Worm (Caenorhabditis elegans): ENCODE measurements around the gene C35A5.8.

The C35A5.8 gene

DNA sequence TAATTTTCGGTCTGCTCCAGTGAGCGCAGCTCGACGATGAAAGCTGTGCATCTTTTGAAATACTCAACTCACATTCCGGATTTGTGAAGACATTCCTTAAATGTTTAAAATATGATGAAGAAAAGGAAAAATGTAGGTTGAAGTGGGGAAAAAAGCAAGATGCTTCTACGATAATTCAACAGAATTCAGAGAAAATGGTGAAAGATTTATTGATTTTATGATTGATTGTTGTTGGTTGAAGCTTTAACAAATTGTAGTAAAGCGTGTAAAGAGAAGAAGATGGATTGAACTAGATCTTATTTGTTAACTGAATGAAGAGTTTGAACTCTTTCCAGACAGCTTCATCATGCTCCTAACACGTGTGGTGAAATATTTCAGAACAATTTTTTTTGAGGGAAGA lies 35.7 kb downstream of the C35A5.8 start, which contains the start of gene ncx-5:
ncx-5 (minus strand) TSS at position 101 of the 400 bp plus-strand sequence.
- TF ChIP-seq unc-42 (tag; optimal IDR thresholded peaks at IDR 0.05) (no peak), nhr-232 (tag; optimal IDR thresholded peaks at IDR 0.05) (no peak), pros-1 (tag; optimal IDR thresholded peaks at IDR 0.05) (no peak), tbx-7 (tag; optimal IDR thresholded peaks at IDR 0.05) (no peak), ceh-30 (tag; optimal IDR thresholded peaks at IDR 0.05) (no peak), ref-2 (tag; optimal IDR thresholded peaks at IDR 0.05) (no peak), sox-2 (GFP tag; IDR thresholded peaks at IDR 0.05) (no peak)

DNA sequence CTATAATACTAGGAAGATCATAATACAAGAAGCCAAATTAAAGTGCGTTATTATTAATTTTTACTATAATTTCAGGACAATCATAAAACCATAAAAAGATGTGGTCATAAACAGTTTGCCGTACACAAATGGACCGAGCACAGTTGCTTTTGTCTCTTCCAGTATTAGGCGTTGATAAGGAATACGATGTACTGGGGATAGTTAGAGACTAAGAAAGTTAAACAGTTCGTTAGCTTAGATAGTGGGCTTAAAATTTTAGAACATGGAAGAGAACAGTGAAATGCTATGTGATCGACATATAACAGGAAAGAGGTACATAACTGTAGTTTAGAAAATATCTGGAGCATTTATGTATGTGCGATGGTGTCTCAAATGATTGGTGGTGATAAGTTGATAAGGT lies 40.3 kb downstream of the C35A5.8 start:
- no peak for TF ChIP-seq C38D4.7 (GFP tag; optimal IDR thresholded peaks at IDR 0.05)
- peak; percentile 43 for TF ChIP-seq elt-2 (tag; optimal IDR thresholded peaks at IDR 0.05)

DNA sequence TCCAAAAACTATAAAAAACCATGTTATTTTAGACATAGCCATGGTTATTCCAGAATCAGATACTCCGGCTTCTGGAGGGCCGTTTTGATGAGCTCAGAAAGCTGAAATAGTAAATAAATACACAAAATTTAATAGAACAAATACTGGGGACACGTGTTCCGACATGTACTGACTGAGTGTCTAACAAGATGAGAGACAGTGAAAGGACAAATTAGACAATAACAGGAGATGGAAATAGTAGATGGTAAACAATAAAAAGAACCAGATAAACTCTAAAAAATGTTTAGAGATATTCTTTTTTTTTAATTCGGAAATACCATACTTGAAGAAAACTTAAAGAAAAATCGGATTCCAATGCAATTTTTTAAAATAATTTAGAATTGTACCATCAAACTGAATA lies 41.1 kb downstream of the C35A5.8 start, which contains the start of gene Y32F6B.1:
Y32F6B.1 (minus strand) TSS at position 101 of the 400 bp plus-strand sequence.
- TF ChIP-seq ceh-24 (tag; optimal IDR thresholded peaks at IDR 0.05) = no peak
- TF ChIP-seq ceh-18 (tag; optimal IDR thresholded peaks at IDR 0.05) = no peak
- TF ChIP-seq dmd-4 (tag; optimal IDR thresholded peaks at IDR 0.05; ENCODE audit: borderline replicate concordance) = no peak

DNA sequence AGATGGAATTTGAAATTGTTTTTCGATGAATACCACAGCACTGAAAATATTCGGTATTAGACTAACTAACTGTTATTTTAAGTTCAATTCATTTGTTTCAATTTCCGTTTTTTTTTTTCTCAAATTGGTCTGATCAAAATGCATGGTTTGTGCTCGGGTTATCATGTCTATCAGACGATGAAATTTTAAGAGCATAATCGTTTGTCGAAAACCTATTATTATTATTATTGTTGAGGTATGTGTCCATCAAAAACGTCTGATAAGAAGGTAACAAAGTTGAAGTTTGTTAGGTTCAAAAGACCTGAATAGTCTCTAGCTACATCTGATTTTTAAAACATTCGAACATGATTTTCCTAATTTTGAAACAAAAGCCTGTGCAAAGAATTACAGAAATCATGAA lies 41.7 kb downstream of the C35A5.8 start:
- TF ChIP-seq C08G9.2 (tag; optimal IDR thresholded peaks at IDR 0.05) (no peak), sox-2 (GFP tag; IDR thresholded peaks at IDR 0.05) (no peak), dve-1 (tag; optimal IDR thresholded peaks at IDR 0.05) (no peak), elt-4 (tag; optimal IDR thresholded peaks at IDR 0.05) (no peak), lin-11 (tag; optimal IDR thresholded peaks at IDR 0.05) (no peak), rnt-1 (tag; optimal IDR thresholded peaks at IDR 0.05) (no peak), hlh-13 (GFP tag; optimal IDR thresholded peaks at IDR 0.05) (no peak), ref-2 (tag; optimal IDR thresholded peaks at IDR 0.05) (no peak)

DNA sequence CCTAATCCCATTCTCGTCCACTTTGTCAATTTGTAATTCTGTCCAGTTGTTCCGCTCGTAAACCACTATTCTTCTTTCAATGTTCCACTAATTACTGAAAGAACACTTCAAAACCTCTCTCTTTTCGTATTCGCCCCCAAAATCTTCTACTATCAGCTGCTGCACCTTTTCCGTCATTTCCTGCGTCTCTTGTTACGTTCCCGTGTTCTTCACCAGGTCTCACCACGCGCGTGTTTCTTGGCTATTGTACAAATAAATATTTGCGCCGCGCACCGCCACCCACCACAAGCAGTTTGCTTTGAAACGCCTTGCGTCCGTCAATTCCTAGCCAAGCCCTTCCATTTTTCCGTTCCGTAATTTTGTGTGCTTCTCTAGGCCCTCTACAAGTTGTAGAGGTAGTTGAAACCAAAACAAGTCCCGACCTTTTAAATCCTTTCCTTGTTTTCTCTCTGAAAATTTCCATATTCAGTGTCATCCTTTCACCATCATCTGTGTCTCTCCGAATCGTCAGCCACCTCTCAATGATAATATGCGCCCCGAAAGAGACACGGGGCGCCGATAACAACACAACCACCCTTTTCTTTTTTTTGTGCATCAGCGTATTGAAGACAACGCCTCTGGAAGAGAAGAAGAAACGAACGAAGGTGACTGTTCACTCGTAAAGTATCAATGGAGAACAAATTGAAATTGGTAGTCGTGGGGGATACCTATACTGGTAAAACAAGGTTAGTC lies 47.4 kb downstream of the C35A5.8 start, which contains the start of the genes crp-1 and Y32F6B.9:
crp-1 (plus strand) TSS at position 468 of the 732 bp plus-strand sequence.
Y32F6B.9 (plus strand) TSS at position 603 of the 732 bp plus-strand sequence.
- TF ChIP-seq ama-1 (optimal IDR thresholded peaks at IDR 0.05) (no peak), Y22D7AL.16 (tag; optimal IDR thresholded peaks at IDR 0.05) (no peak), nfya-1 (tag; optimal IDR thresholded peaks at IDR 0.05) (no peak), ceh-2 (tag; optimal IDR thresholded peaks at IDR 0.05) (peak; percentile 37), ceh-18 (tag; optimal IDR thresholded peaks at IDR 0.05) (no peak), ceh-24 (tag; optimal IDR thresholded peaks at IDR 0.05) (no peak), mec-3 (tag; optimal IDR thresholded peaks at IDR 0.05; ENCODE audit: borderline replicate concordance) (peak; percentile 22), sox-2 (GFP tag; IDR thresholded peaks at IDR 0.05) (no peak), pqm-1 (tag; optimal IDR thresholded peaks at IDR 0.05) (no peak), ceh-34 (tag; optimal IDR thresholded peaks at IDR 0.05) (peak; percentile 39), ceh-6 (GFP tag; optimal IDR thresholded peaks at IDR 0.05) (no peak), ceh-22 (tag; optimal IDR thresholded peaks at IDR 0.05) (no peak), ceh-45 (GFP tag; IDR thresholded peaks at IDR 0.05) (no peak), unc-86 (tag; optimal IDR thresholded peaks at IDR 0.05) (no peak), sox-4 (tag; optimal IDR thresholded peaks at IDR 0.05) (peak; percentile 15), ceh-31 (tag; optimal IDR thresholded peaks at IDR 0.05) (no peak), fkh-6 (tag; optimal IDR thresholded peaks at IDR 0.05) (no peak)

Measured in whole organism, late embryonic.